Worm (Caenorhabditis elegans): Measurements from ENCODE around the gene algn-5.
A peak's percentile ranks its signal among the peaks of the same experiment; 100 is the strongest.
"Not testable (repeated sequence)": the region's sequence is repeated elsewhere in the genome, so short reads cannot be mapped to it uniquely, and the experiment has no call there.

algn-5 gene

ce11 chrV:4194587-4195211, 678 bp upstream of the algn-5 start, which contains the start of gene Y45G5AM.9 (continued):
- TF ChIP-seq unc-62 (GFP tag; optimal IDR thresholded peaks at IDR 0.05) (no peak), sem-4 (tag; optimal IDR thresholded peaks at IDR 0.05) (peak; percentile 24), sma-9 (GFP tag; optimal IDR thresholded peaks at IDR 0.05) (no peak), sma-9 (tag; optimal IDR thresholded peaks at IDR 0.05) (no peak), C34F6.9 (tag; optimal IDR thresholded peaks at IDR 0.05) (peak; percentile 84), blmp-1 (tag; optimal IDR thresholded peaks at IDR 0.05; ENCODE audit: insufficient read depth) (no peak), nhr-25 (tag; optimal IDR thresholded peaks at IDR 0.05) (peak; percentile 84), nhr-11 (tag; optimal IDR thresholded peaks at IDR 0.05) (no peak), lsy-2 (tag; optimal IDR thresholded peaks at IDR 0.05) (peak; percentile 68 to 87), elt-1 (tag; optimal IDR thresholded peaks at IDR 0.05) (no peak), lin-13 (GFP tag; optimal IDR thresholded peaks at IDR 0.05) (peak; percentile 84), snpc-4 (tag; optimal IDR thresholded peaks at IDR 0.05) (peak; percentile 72), ceh-82 (tag; optimal IDR thresholded peaks at IDR 0.05) (no peak), nhr-12 (tag; optimal IDR thresholded peaks at IDR 0.05) (no peak), peb-1 (tag; optimal IDR thresholded peaks at IDR 0.05) (no peak), ztf-1 (GFP tag; conservative IDR thresholded peaks at IDR 0.05) (no peak), nhr-237 (tag; optimal IDR thresholded peaks at IDR 0.05) (no peak), mdl-1 (tag; optimal IDR thresholded peaks at IDR 0.05) (peak in 1 of 2 experiments; percentile 32), nhr-10 (tag; optimal IDR thresholded peaks at IDR 0.05) (no peak), F13H6.1 (tag; optimal IDR thresholded peaks at IDR 0.05) (peak; percentile 85), sma-3 (GFP tag; optimal IDR thresholded peaks at IDR 0.05) (peak; percentile 64)

- TF ChIP-seq sma-3 (GFP tag; optimal IDR thresholded peaks at IDR 0.05) (no peak), nhr-12 (tag; optimal IDR thresholded peaks at IDR 0.05) (no peak), nhr-10 (tag; optimal IDR thresholded peaks at IDR 0.05) (no peak), mdl-1 (tag; optimal IDR thresholded peaks at IDR 0.05) (no peak), unc-55 (GFP tag; optimal IDR thresholded peaks at IDR 0.05) (no peak)
Observed at ce11 chrV:4199185-4199584, 3.8 kb downstream of the algn-5 start, which contains the start of gene rpac-40. Gene rpac-40 (plus strand): TSS chrV:4199485.

ce11 chrV:4204421-4204820, 9.0 kb downstream of the algn-5 start, which contains the start of gene H43I07.1:
Gene H43I07.1 (plus strand): TSS chrV:4204721.
- TF ChIP-seq nhr-21 (tag; optimal IDR thresholded peaks at IDR 0.05) (no peak), elt-1 (tag; optimal IDR thresholded peaks at IDR 0.05) (no peak), mab-5 (tag; optimal IDR thresholded peaks at IDR 0.05) (no peak), ama-1 (optimal IDR thresholded peaks at IDR 0.05) (no peak), ztf-1 (GFP tag; conservative IDR thresholded peaks at IDR 0.05) (no peak), nhr-10 (tag; optimal IDR thresholded peaks at IDR 0.05) (no peak), sma-3 (GFP tag; optimal IDR thresholded peaks at IDR 0.05) (no peak), ceh-82 (tag; optimal IDR thresholded peaks at IDR 0.05) (no peak), nhr-237 (tag; optimal IDR thresholded peaks at IDR 0.05) (no peak), peb-1 (tag; optimal IDR thresholded peaks at IDR 0.05) (no peak), aly-2 (tag; optimal IDR thresholded peaks at IDR 0.05) (no peak), ztf-11 (tag; optimal IDR thresholded peaks at IDR 0.05) (no peak)

ce11 chrV:4211521-4211920, 16.1 kb downstream of the algn-5 start:
- no peak for TF ChIP-seq lin-39 (tag; optimal IDR thresholded peaks at IDR 0.05)
- TF ChIP-seq sma-3 (GFP tag; optimal IDR thresholded peaks at IDR 0.05): no peak
- TF ChIP-seq lsy-2 (tag; optimal IDR thresholded peaks at IDR 0.05): peak in 1 of 2 experiments; percentile 1
- no peak for TF ChIP-seq ceh-82 (tag; optimal IDR thresholded peaks at IDR 0.05)

- TF ChIP-seq ztf-1 (GFP tag; conservative IDR thresholded peaks at IDR 0.05); unc-55 (GFP tag; optimal IDR thresholded peaks at IDR 0.05); C34F6.9 (tag; optimal IDR thresholded peaks at IDR 0.05): not testable (repeated sequence)
Observed at ce11 chrV:4215856-4216255, 20.5 kb downstream of the algn-5 start, which contains the start of gene H43I07.4. Gene H43I07.4 (plus strand): TSS chrV:4216156.

- no peak for TF ChIP-seq sma-9 (GFP tag; optimal IDR thresholded peaks at IDR 0.05)
- TF ChIP-seq sma-9 (tag; optimal IDR thresholded peaks at IDR 0.05): no peak
- peak; percentile 29 for TF ChIP-seq unc-55 (GFP tag; optimal IDR thresholded peaks at IDR 0.05)
Observed at ce11 chrV:4216902-4217301, 21.5 kb downstream of the algn-5 start.

ce11 chrV:4218268-4218667, 22.9 kb downstream of the algn-5 start:
- no peak for TF ChIP-seq lin-13 (GFP tag; optimal IDR thresholded peaks at IDR 0.05)
- TF ChIP-seq gmeb-1 (tag; optimal IDR thresholded peaks at IDR 0.05): no peak
- TF ChIP-seq unc-39 (tag; optimal IDR thresholded peaks at IDR 0.05): no peak
- TF ChIP-seq nhr-129 (tag; optimal IDR thresholded peaks at IDR 0.05): no peak
- peak; percentile 3 for TF ChIP-seq zag-1 (tag; optimal IDR thresholded peaks at IDR 0.05)

Measured in whole organism, L2 larva.